Fruit fly (Drosophila melanogaster): Measurements from ENCODE around the gene CG14671.

CG14671 gene

dm6 chr3R:5587863-5588519 is 23.4 kb upstream of the CG14671 start, which contains the start of gene CG2926 (continued):
- TF ChIP-seq cad (GFP tag; optimal IDR thresholded peaks at IDR 0.05) (no peak), CG10209 (GFP tag; optimal IDR thresholded peaks at IDR 0.05) (no peak), CG17612 (GFP tag; IDR thresholded peaks at IDR 0.05) (no peak), HmgZ (tag; optimal IDR thresholded peaks at IDR 0.05) (peak; percentile 68), nau (GFP tag; optimal IDR thresholded peaks at IDR 0.05) (no peak), trem (tag; optimal IDR thresholded peaks at IDR 0.05) (peak; percentile 26), Atf3 (GFP tag; optimal IDR thresholded peaks at IDR 0.05) (no peak), ATbp (GFP tag; optimal IDR thresholded peaks at IDR 0.05) (no peak), chm (GFP tag; IDR thresholded peaks at IDR 0.05) (peak; percentile 55), CG8290 (GFP tag; optimal IDR thresholded peaks at IDR 0.05) (no peak), CG8290 (tag; optimal IDR thresholded peaks at IDR 0.05) (no peak), knrl (GFP tag; IDR thresholded peaks at IDR 0.05; ENCODE audit: partially characterized antibody) (peak; percentile 89), CG6175 (GFP tag; IDR thresholded peaks at IDR 0.05) (no peak), Rx (GFP tag; IDR thresholded peaks at IDR 0.05) (no peak), pan (optimal IDR thresholded peaks at IDR 0.05) (no peak), pan (GFP tag; optimal IDR thresholded peaks at IDR 0.05 in 1 of 2, IDR thresholded peaks at IDR 0.05 in 1 of 2) (peak in 1 of 2 experiments; percentile 16), Lhr (GFP tag; optimal IDR thresholded peaks at IDR 0.05) (no peak), CG30403 (GFP tag; optimal IDR thresholded peaks at IDR 0.05) (no peak), ara (GFP tag; IDR thresholded peaks at IDR 0.05) (no peak), C15 (GFP tag; IDR thresholded peaks at IDR 0.05) (no peak), Nf-YA (GFP tag; IDR thresholded peaks at IDR 0.05) (no peak), Hr51 (GFP tag; optimal IDR thresholded peaks at IDR 0.05) (no peak), Sox100B (GFP tag; optimal IDR thresholded peaks at IDR 0.05) (no peak), Sin3A (optimal IDR thresholded peaks at IDR 0.05) (peak; percentile 45), ro (GFP tag; IDR thresholded peaks at IDR 0.05) (no peak), CG8924 (tag; optimal IDR thresholded peaks at IDR 0.05) (no peak), CG1233 (GFP tag; optimal IDR thresholded peaks at IDR 0.05) (peak; percentile 33), CG12071 (GFP tag; optimal IDR thresholded peaks at IDR 0.05) (no peak), Six4 (GFP tag; optimal IDR thresholded peaks at IDR 0.05) (no peak), Spps (tag; optimal IDR thresholded peaks at IDR 0.05) (no peak), dan (GFP tag; IDR thresholded peaks at IDR 0.05) (no peak), CG43689 (GFP tag; IDR thresholded peaks at IDR 0.05) (no peak), crc (GFP tag; optimal IDR thresholded peaks at IDR 0.05) (no peak), CG31224 (GFP tag; IDR thresholded peaks at IDR 0.05) (no peak), CG10147 (GFP tag; optimal IDR thresholded peaks at IDR 0.05) (no peak), so (GFP tag; IDR thresholded peaks at IDR 0.05) (no peak), emc (GFP tag; optimal IDR thresholded peaks at IDR 0.05) (peak; percentile 13), CG7786 (GFP tag; optimal IDR thresholded peaks at IDR 0.05) (peak; percentile 39), Hmr (GFP tag; optimal IDR thresholded peaks at IDR 0.05) (no peak), Sry-δ (GFP tag; optimal IDR thresholded peaks at IDR 0.05) (peak; percentile 96), Hr39 (optimal IDR thresholded peaks at IDR 0.05) (no peak), CG2129 (GFP tag; IDR thresholded peaks at IDR 0.05; ENCODE audit: partially characterized antibody) (peak; percentile 68), CG15011 (GFP tag; optimal IDR thresholded peaks at IDR 0.05) (no peak), CG14050 (GFP tag; IDR thresholded peaks at IDR 0.05) (no peak), CG42726 (GFP tag; IDR thresholded peaks at IDR 0.05; ENCODE audit: partially characterized antibody) (peak; percentile 88), CG7928 (GFP tag; optimal IDR thresholded peaks at IDR 0.05) (peak; percentile 6), Tbp (GFP tag; optimal IDR thresholded peaks at IDR 0.05) (no peak), CG8765 (GFP tag; IDR thresholded peaks at IDR 0.05) (no peak), MBD-R2 (GFP tag; IDR thresholded peaks at IDR 0.05) (peak; percentile 87), CTCF (GFP tag; optimal IDR thresholded peaks at IDR 0.05) (no peak), CG7987 (GFP tag; optimal IDR thresholded peaks at IDR 0.05) (no peak), CG10366 (GFP tag; IDR thresholded peaks at IDR 0.05) (no peak), row (GFP tag; IDR thresholded peaks at IDR 0.05) (peak; percentile 90)
